Fruit fly (Drosophila melanogaster): ENCODE data around the gene Pka-C2.

Gene Pka-C2

DNA sequence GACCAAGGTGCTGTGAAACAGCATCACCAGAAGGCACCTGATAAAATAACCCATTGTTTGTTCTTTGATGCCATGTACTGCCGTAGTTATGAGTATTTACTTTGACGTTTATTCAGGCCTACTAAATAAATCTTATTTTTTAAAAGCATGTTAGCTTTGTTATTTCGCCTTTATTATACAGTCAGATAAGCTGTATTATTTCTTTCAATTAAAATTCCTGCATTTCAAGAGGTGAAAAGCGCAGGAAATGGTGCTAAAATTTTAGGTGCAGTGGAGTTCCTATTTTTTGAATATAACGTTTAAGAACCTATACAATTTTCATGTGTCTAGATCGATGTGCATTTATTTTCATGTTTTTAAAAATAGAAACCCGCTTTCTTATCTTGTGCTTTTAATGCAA is 51.2 kb downstream of the Pka-C2 start, which contains the start of gene CG31013:
Gene CG31013 (minus strand): TSS at position 101 of the 400 bp plus-strand sequence.
- TF ChIP-seq EcR (GFP tag; optimal IDR thresholded peaks at IDR 0.05) = no peak
- no peak for TF ChIP-seq pan (optimal IDR thresholded peaks at IDR 0.05)
- no peak for TF ChIP-seq Dll (optimal IDR thresholded peaks at IDR 0.05)
- no peak for TF ChIP-seq CG8478 (optimal IDR thresholded peaks at IDR 0.05)
- no peak for TF ChIP-seq psq (optimal IDR thresholded peaks at IDR 0.05)
- no peak for TF ChIP-seq usp (GFP tag; optimal IDR thresholded peaks at IDR 0.05)

Data from whole organism.